Worm (Caenorhabditis elegans) whole organism, late embryonic: ENCODE data around the gene eor-2.

Experiments used
- C08G9.2 ChIP-seq: sonication (generic microtip); optimal IDR thresholded peaks from 2 replicates; lab custom pipeline; 2016; ENCODE audit warnings: mild to moderate bottlenecking, missing genetic modification characterization, moderate library complexity, missing compliant biosample characterization
- K02D7.2 ChIP-seq: sonication (generic microtip); optimal IDR thresholded peaks from 2 replicates; lab custom pipeline; 2017; ENCODE audit warnings: mild to moderate bottlenecking, missing genetic modification characterization, missing compliant biosample characterization
- ceh-2 ChIP-seq: sonication (generic microtip); optimal IDR thresholded peaks from 2 replicates; lab custom pipeline; 2016; ENCODE audit warnings: missing genotype, missing genetic modification characterization, missing compliant biosample characterization
- ceh-22 ChIP-seq: sonication (generic microtip); optimal IDR thresholded peaks from 2 replicates; lab custom pipeline; 2017; ENCODE audit warnings: missing biosample characterization, missing genetic modification characterization
- ceh-30 ChIP-seq: fragments of 150-350 bp; optimal IDR thresholded peaks from 2 replicates; lab custom pipeline; 2014; ENCODE audit warnings: missing biosample characterization, missing genetic modification characterization
- dmd-4 ChIP-seq: sonication (generic microtip); optimal IDR thresholded peaks from 2 replicates; lab custom pipeline; 2016; ENCODE audit warnings: borderline replicate concordance, missing genetic modification characterization, missing compliant biosample characterization
- elt-2 ChIP-seq: sonication (generic microtip); optimal IDR thresholded peaks from 2 replicates; lab custom pipeline; 2016; ENCODE audit warnings: missing genetic modification reagents, missing genetic modification characterization, missing compliant biosample characterization
- eyg-1 ChIP-seq: sonication (generic microtip); optimal IDR thresholded peaks from 2 replicates; lab custom pipeline; 2016; ENCODE audit warnings: missing genotype, missing genetic modification characterization, missing compliant biosample characterization
- fax-1 ChIP-seq: sonication (generic microtip); optimal IDR thresholded peaks from 2 replicates; lab custom pipeline; 2016; ENCODE audit warnings: missing genotype, missing genetic modification characterization, missing compliant biosample characterization
- fkh-6 ChIP-seq: sonication (generic microtip); optimal IDR thresholded peaks from 2 replicates; lab custom pipeline; 2016; ENCODE audit warnings: missing genetic modification characterization, missing compliant biosample characterization
- hlh-15 ChIP-seq: sonication (generic microtip); optimal IDR thresholded peaks from 2 replicates; lab custom pipeline; 2016; ENCODE audit warnings: missing genetic modification characterization, missing compliant biosample characterization
- hlh-30 ChIP-seq: sonication (generic microtip); optimal IDR thresholded peaks from 2 replicates; lab custom pipeline; 2017; ENCODE audit warnings: antibody characterized with exemption, missing genetic modification characterization, missing compliant biosample characterization; ENCODE audit not compliant: insufficient read depth
- hlh-6 ChIP-seq: sonication (generic microtip); optimal IDR thresholded peaks from 2 replicates; lab custom pipeline; 2016; ENCODE audit warnings: missing genotype, missing genetic modification characterization, missing compliant biosample characterization
- lin-11 ChIP-seq: fragments of 200-800 bp; sonication (Bioruptor generic); optimal IDR thresholded peaks from 2 replicates; lab custom pipeline; 2018; ENCODE audit warnings: mild to moderate bottlenecking, missing genetic modification characterization, missing compliant biosample characterization
- madf-2 ChIP-seq: sonication (generic microtip); optimal IDR thresholded peaks from 2 replicates; lab custom pipeline; 2017; ENCODE audit warnings: missing genetic modification characterization, missing compliant biosample characterization
- mec-3 ChIP-seq: sonication (generic microtip); optimal IDR thresholded peaks from 2 replicates; lab custom pipeline; 2016; ENCODE audit warnings: borderline replicate concordance, missing genetic modification characterization, missing compliant biosample characterization
- nfya-1 ChIP-seq: sonication (generic microtip); optimal IDR thresholded peaks from 2 replicates; lab custom pipeline; 2017; ENCODE audit warnings: missing genetic modification characterization, mild to moderate bottlenecking, missing compliant biosample characterization, antibody characterized with exemption, moderate library complexity
- pag-3 ChIP-seq: sonication (generic microtip); optimal IDR thresholded peaks from 2 replicates; lab custom pipeline; 2016; ENCODE audit warnings: missing compliant biosample characterization, missing genetic modification characterization, borderline replicate concordance
- pat-9 ChIP-seq: fragments of 200-800 bp; sonication (Bioruptor generic); optimal IDR thresholded peaks from 2 replicates; lab custom pipeline; 2018; ENCODE audit warnings: mild to moderate bottlenecking, missing genetic modification characterization, moderate library complexity, missing compliant biosample characterization
- pha-2 ChIP-seq: sonication (generic microtip); optimal IDR thresholded peaks from 2 replicates; lab custom pipeline; 2017; ENCODE audit warnings: mild to moderate bottlenecking, missing genetic modification characterization, missing compliant biosample characterization
- ref-2 ChIP-seq: sonication (generic microtip); optimal IDR thresholded peaks from 2 replicates; lab custom pipeline; 2016; ENCODE audit warnings: missing genetic modification characterization, missing compliant biosample characterization
- rnt-1 ChIP-seq: sonication (generic microtip); optimal IDR thresholded peaks from 2 replicates; lab custom pipeline; 2016; ENCODE audit warnings: missing genetic modification characterization, missing compliant biosample characterization
- sdc-2 ChIP-seq: sonication (generic microtip); optimal IDR thresholded peaks from 2 replicates; lab custom pipeline; 2016; ENCODE audit warnings: missing genotype, missing genetic modification characterization, missing compliant biosample characterization
- sox-2 ChIP-seq: fragments of 200-800 bp; sonication (Bioruptor generic); IDR thresholded peaks from 2 replicates; pipeline ENCODE4 v1.3.6; 2022; ENCODE audit warnings: missing genetic modification reagents, missing genetic modification characterization, missing compliant biosample characterization
- sox-4 ChIP-seq: sonication (generic microtip); optimal IDR thresholded peaks from 2 replicates; lab custom pipeline; 2017; ENCODE audit warnings: mild to moderate bottlenecking, missing genetic modification characterization, inconsistent platforms, missing compliant biosample characterization
- tbx-2 ChIP-seq: sonication (generic microtip); optimal IDR thresholded peaks from 2 replicates; lab custom pipeline; 2016; ENCODE audit warnings: missing genetic modification characterization, missing compliant biosample characterization
- tbx-7 ChIP-seq: sonication (generic microtip); optimal IDR thresholded peaks from 2 replicates; lab custom pipeline; 2016; ENCODE audit warnings: missing genotype, missing genetic modification characterization, missing compliant biosample characterization
- unc-3 ChIP-seq, 2 experiments: fragments of 200-800 bp in 1 of 2; sonication (Bioruptor generic) in 1 of 2; sonication (generic microtip) in 1 of 2; conservative IDR thresholded peaks in 1 of 2; optimal IDR thresholded peaks in 1 of 2; 2 replicates each; pipeline versions ENCODE4 v1.3.6 to Lab custom; 2016 to 2022; ENCODE audit warnings: missing compliant biosample characterization in 2 of 2, missing genetic modification characterization in 2 of 2, missing genetic modification reagents in 1 of 2
- unc-55 ChIP-seq: sonication (generic microtip); optimal IDR thresholded peaks from 2 replicates; lab custom pipeline; 2017; ENCODE audit warnings: missing biosample characterization, missing genetic modification reagents, missing genetic modification characterization
- zip-5 ChIP-seq: sonication (generic microtip); optimal IDR thresholded peaks from 2 replicates; lab custom pipeline; 2016; ENCODE audit warnings: missing genetic modification characterization, missing compliant biosample characterization
- ztf-16 ChIP-seq: sonication (generic microtip); optimal IDR thresholded peaks from 2 replicates; lab custom pipeline; 2017; ENCODE audit warnings: missing genetic modification characterization, missing compliant biosample characterization

The eor-2 gene

ce11 chrX:14571277-14571676 lies 31.5 kb upstream of the eor-2 start:
- TF ChIP-seq pha-2 (tag; lab: Kevin White, UChicago), result peak; percentile 65
- TF ChIP-seq tbx-2 (tag; lab: Kevin White, UChicago), result peak; percentile 43
- peak; percentile 70 for TF ChIP-seq ceh-22 (tag; lab: Kevin White, UChicago)
- no peak for TF ChIP-seq sdc-2 (tag; lab: Kevin White, UChicago)
- TF ChIP-seq, all 69 proteins: peak for 3

ce11 chrX:14572419-14572818 lies 30.4 kb upstream of the eor-2 start, which contains the start of gene lron-1:
Gene lron-1, plus strand, starts transcription at chrX:14572719.
- TF ChIP-seq dmd-4 (no peak), hlh-15 (tag; lab: Kevin White, UChicago) (no peak), hlh-6 (tag; lab: Kevin White, UChicago) (no peak), mec-3 (no peak), tbx-7 (tag; lab: Kevin White, UChicago) (no peak), ceh-30 (tag; lab: Kevin White, UChicago) (no peak), unc-3 (GFP tag; conservative IDR thresholded peaks at IDR 0.05; lab: Robert Waterston, UW) (no peak), unc-3 (tag; optimal IDR thresholded peaks at IDR 0.05; lab: Kevin White, UChicago) (no peak), hlh-30 (tag; lab: Kevin White, UChicago) (no peak), pha-2 (tag; lab: Kevin White, UChicago) (no peak), pag-3 (no peak), fax-1 (no peak), K02D7.2 (tag; lab: Kevin White, UChicago) (no peak), fkh-6 (tag; lab: Kevin White, UChicago) (no peak), madf-2 (tag; lab: Kevin White, UChicago) (no peak), ceh-22 (tag; lab: Kevin White, UChicago) (no peak), lin-11 (no peak)

ce11 chrX:14575920-14576319 lies 26.9 kb upstream of the eor-2 start:
- TF ChIP-seq nfya-1 (tag; lab: Kevin White, UChicago), result no peak
- TF ChIP-seq unc-55 (GFP tag; lab: Kevin White, UChicago), result peak; percentile 68

DNA sequence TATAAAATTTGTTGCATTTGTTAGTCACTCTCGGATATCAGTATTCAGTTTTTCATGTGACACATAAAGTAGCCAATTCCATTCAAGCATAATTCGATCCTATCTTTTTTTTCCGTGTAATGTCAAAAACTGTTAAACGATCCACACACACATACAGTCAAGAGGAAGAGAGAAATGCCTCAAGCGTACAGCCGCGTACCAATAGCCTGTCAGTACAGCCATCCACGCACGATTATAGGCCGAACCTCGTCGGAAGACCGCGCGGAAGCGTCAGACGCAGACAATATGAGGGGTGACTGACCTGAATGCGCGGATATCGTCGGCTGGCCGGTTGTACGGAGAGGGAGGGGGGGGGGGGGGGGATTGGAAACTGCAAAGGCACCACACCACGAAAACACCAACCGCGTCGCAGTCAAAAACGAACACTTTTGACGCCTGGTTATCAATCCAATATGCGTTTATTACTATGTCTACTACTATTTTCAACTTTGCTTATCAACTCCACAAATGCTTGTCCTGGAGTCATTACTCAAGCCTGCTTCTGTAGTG lies 25.2 kb upstream of the eor-2 start, which contains the start of gene let-4:
TSS of gene let-4 (plus strand) at position 357 of the 549 bp plus-strand sequence.
- TF ChIP-seq nfya-1 (tag; lab: Kevin White, UChicago), result peak; percentile 23
- TF ChIP-seq pat-9 (tag; lab: Kevin White, UChicago), result no peak

- TF ChIP-seq K02D7.2 (tag; lab: Kevin White, UChicago) (no peak), sox-2 (GFP tag; lab: Robert Waterston, UW) (no peak), hlh-6 (tag; lab: Kevin White, UChicago) (no peak), sox-4 (tag; lab: Kevin White, UChicago) (no peak), elt-2 (tag; lab: Kevin White, UChicago) (no peak), zip-5 (tag; lab: Kevin White, UChicago) (no peak), mec-3 (no peak), ref-2 (tag; lab: Kevin White, UChicago) (no peak), dmd-4 (no peak), C08G9.2 (tag; lab: Kevin White, UChicago) (no peak), ztf-16 (tag; lab: Kevin White, UChicago) (no peak), ceh-2 (tag; lab: Kevin White, UChicago) (no peak)
Measured at ce11 chrX:14580853-14581252, 22.0 kb upstream of the eor-2 start.

- TF ChIP-seq eyg-1 (no peak), ceh-2 (tag; lab: Kevin White, UChicago) (peak; percentile 14), C08G9.2 (tag; lab: Kevin White, UChicago) (no peak), rnt-1 (tag; lab: Kevin White, UChicago) (peak; percentile 45), ref-2 (tag; lab: Kevin White, UChicago) (peak; percentile 56)
- TF ChIP-seq, all 69 proteins: peak for 3
Measured at ce11 chrX:14581429-14581828, 21.4 kb upstream of the eor-2 start, which contains the start of gene sym-1. Gene sym-1, plus strand, starts transcription at chrX:14581622.
